Fruit fly (Drosophila melanogaster) whole organism, pupa: ENCODE data around the gene HP4.

ENCODE experiments used
- CG10348 ChIP-seq: fragments of 200-800 bp; sonication (Bioruptor generic); IDR thresholded peaks from 2 replicates; pipeline ENCODE4 v1.3.6; 2022; ENCODE audit warnings: missing biosample characterization, missing genetic modification characterization
- CG12605 ChIP-seq: fragments of 200-800 bp; sonication (Bioruptor generic); IDR thresholded peaks from 2 replicates; pipeline ENCODE4 v1.3.6; 2022; ENCODE audit warnings: missing biosample characterization, missing genetic modification characterization
- CG15710 ChIP-seq: fragments of 200-800 bp; sonication (Bioruptor generic); optimal IDR thresholded peaks from 2 replicates; lab custom pipeline; 2018; ENCODE audit warnings: missing biosample characterization, mild to moderate bottlenecking, missing genetic modification characterization, moderate library complexity
- CG17806 ChIP-seq: fragments of 200-800 bp; sonication (Bioruptor generic); optimal IDR thresholded peaks from 2 replicates; lab custom pipeline; 2018; ENCODE audit warnings: missing biosample characterization, mild to moderate bottlenecking, missing genetic modification characterization, moderate library complexity
- CG32121 ChIP-seq: fragments of 200-800 bp; sonication (Bioruptor generic); IDR thresholded peaks from 2 replicates; pipeline ENCODE4 v1.3.6; 2022; ENCODE audit warnings: missing biosample characterization, missing genetic modification characterization
- CG34367 ChIP-seq: fragments of 200-800 bp; sonication (Bioruptor generic); optimal IDR thresholded peaks from 2 replicates; lab custom pipeline; 2018; ENCODE audit warnings: missing biosample characterization, mild to moderate bottlenecking, missing genetic modification characterization
- CG9948 ChIP-seq: fragments of 200-800 bp; sonication (Bioruptor generic); optimal IDR thresholded peaks from 2 replicates; lab custom pipeline; 2018; ENCODE audit warnings: missing biosample characterization, mild to moderate bottlenecking, missing genetic modification characterization, moderate library complexity
- EcR ChIP-seq: fragments of 200-800 bp; sonication (Bioruptor generic); optimal IDR thresholded peaks from 3 replicates; lab custom pipeline; 2019; ENCODE audit warnings: missing biosample characterization, missing genetic modification characterization, mild to moderate bottlenecking, moderate library complexity, missing genetic modification reagents
- Pif1B ChIP-seq: fragments of 200-800 bp; sonication (Bioruptor generic); optimal IDR thresholded peaks from 3 replicates; lab custom pipeline; 2016; ENCODE audit warnings: missing biosample characterization, missing genetic modification characterization
- rn ChIP-seq: fragments of 200-800 bp; sonication (Bioruptor generic); IDR thresholded peaks from 2 replicates; pipeline ENCODE4 v1.3.6; 2022; ENCODE audit warnings: missing biosample characterization, missing genetic modification characterization

DNA sequence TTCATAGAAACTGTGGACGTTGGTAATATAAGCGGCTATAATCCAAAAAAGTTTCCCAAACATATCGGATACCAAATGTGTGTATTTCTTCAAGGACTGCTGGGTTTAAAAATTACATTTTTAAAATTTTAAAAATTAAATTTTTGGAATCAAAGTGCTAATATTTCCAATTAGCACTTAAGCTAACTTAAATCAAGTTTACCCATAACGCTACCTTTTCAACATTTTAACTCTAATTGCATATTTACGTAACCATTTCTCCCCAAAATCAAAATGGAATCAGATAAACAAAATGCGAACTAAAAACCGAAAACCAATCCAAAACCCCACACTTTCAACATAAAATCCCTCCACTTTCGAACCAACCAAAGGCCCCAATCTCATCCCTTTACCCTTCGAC lies 29.7 kb downstream of the HP4 start, which contains the start of gene CG43880:
- TF ChIP-seq CG9948 (tag; lab: Kevin White, UChicago) (no peak), EcR (GFP tag; lab: Kevin White, UChicago) (no peak), CG34367 (tag; lab: Kevin White, UChicago) (no peak), CG10348 (no peak), CG12605 (no peak), CG32121 (GFP tag; lab: Robert Waterston, UW) (no peak), Pif1B (GFP tag; lab: Kevin White, UChicago) (no peak), CG17806 (no peak), CG15710 (tag; lab: Kevin White, UChicago) (no peak), rn (GFP tag; lab: Robert Waterston, UW) (no peak)
